Worm (Caenorhabditis elegans): Measurements from ENCODE around the gene nphp-2.

The nphp-2 gene

ce11 chrV:1871768-1872296 is 23.8 kb upstream of the nphp-2 start, which contains the start of the genes T10B5.4 and cct-7 (continued):
- TF ChIP-seq pha-4 (tag; optimal IDR thresholded peaks at IDR 0.05): peak; percentile 10
- TF ChIP-seq rcor-1 (GFP tag; IDR thresholded peaks at IDR 0.05): peak; percentile 75
- peak; percentile 83 for TF ChIP-seq Y67H2A.10 (GFP tag; conservative IDR thresholded peaks at IDR 0.05)
- peak; percentile 33 for TF ChIP-seq sptf-2 (GFP tag; optimal IDR thresholded peaks at IDR 0.05)
- TF ChIP-seq akir-1 (GFP tag; optimal IDR thresholded peaks at IDR 0.05): peak; percentile 62
- no peak for TF ChIP-seq snpc-1.3 (tag; optimal IDR thresholded peaks at IDR 0.05; ENCODE audit: insufficient read depth)
- TF ChIP-seq Y53F4B.3 (GFP tag; IDR thresholded peaks at IDR 0.05): no peak
- TF ChIP-seq D2030.7 (GFP tag; IDR thresholded peaks at IDR 0.05): peak; percentile 83
- TF ChIP-seq hmg-20 (GFP tag; IDR thresholded peaks at IDR 0.05): 0 out of 2 replicates have a peak, but pooled peaks have one; percentile 23
- TF ChIP-seq ceh-40 (GFP tag; IDR thresholded peaks at IDR 0.05): no peak
- no peak for TF ChIP-seq sea-2 (GFP tag; IDR thresholded peaks at IDR 0.05)
- TF ChIP-seq rec-8 (tag; optimal IDR thresholded peaks at IDR 0.05): no peak
- TF ChIP-seq atf-7 (tag; optimal IDR thresholded peaks at IDR 0.05): peak; percentile 18
- TF ChIP-seq lsy-27 (tag; optimal IDR thresholded peaks at IDR 0.05; ENCODE audit: borderline replicate concordance, insufficient read depth): peak; percentile 13
- no peak for TF ChIP-seq nfya-2 (GFP tag; IDR thresholded peaks at IDR 0.05)
- TF ChIP-seq F10E7.11 (tag; optimal IDR thresholded peaks at IDR 0.05): no peak
- peak; percentile 57 for TF ChIP-seq somi-1 (GFP tag; optimal IDR thresholded peaks at IDR 0.05)
- no peak for TF ChIP-seq F55B11.4 (tag; optimal IDR thresholded peaks at IDR 0.05; ENCODE audit: borderline replicate concordance, insufficient read depth)
- no peak for TF ChIP-seq F52B5.7 (tag; optimal IDR thresholded peaks at IDR 0.05)
- peak; percentile 59 for TF ChIP-seq madf-10 (tag; optimal IDR thresholded peaks at IDR 0.05)
- peak; percentile 73 for TF ChIP-seq F49E8.2 (tag; optimal IDR thresholded peaks at IDR 0.05; ENCODE audit: insufficient read depth)
- peak; percentile 59 for TF ChIP-seq madf-6 (GFP tag; IDR thresholded peaks at IDR 0.05)
- no peak for TF ChIP-seq tbx-9 (tag; optimal IDR thresholded peaks at IDR 0.05; ENCODE audit: borderline replicate concordance)
- TF ChIP-seq cebp-1 (GFP tag; IDR thresholded peaks at IDR 0.05): 0 out of 2 replicates have a peak, but pooled peaks have one; percentile 40
- peak; percentile 78 for TF ChIP-seq cebp-1 (tag; optimal IDR thresholded peaks at IDR 0.05)
- no peak for TF ChIP-seq nhr-179 (tag; optimal IDR thresholded peaks at IDR 0.05)
- no peak for TF ChIP-seq nhr-120 (GFP tag; IDR thresholded peaks at IDR 0.05)
- peak; percentile 73; the same call in 1 of the 2 replicates for TF ChIP-seq Y53G8AR.9 (GFP tag; conservative IDR thresholded peaks at IDR 0.05)
- TF ChIP-seq nhr-80 (tag; optimal IDR thresholded peaks at IDR 0.05): peak; percentile 70
- no peak for TF ChIP-seq hlh-26 (GFP tag; conservative IDR thresholded peaks at IDR 0.05)
- TF ChIP-seq lir-1 (GFP tag; conservative IDR thresholded peaks at IDR 0.05): 0 out of 2 replicates have a peak, but pooled peaks have one; percentile 25
- peak; percentile 55 for TF ChIP-seq B0035.1 (tag; optimal IDR thresholded peaks at IDR 0.05)
- TF ChIP-seq nfyb-1 (GFP tag; IDR thresholded peaks at IDR 0.05): 0 out of 2 replicates have a peak, but pooled peaks have one; percentile 21
- TF ChIP-seq unc-62 (GFP tag; optimal IDR thresholded peaks at IDR 0.05): peak; percentile 58
- TF ChIP-seq hlh-12 (tag; optimal IDR thresholded peaks at IDR 0.05): no peak
- peak; percentile 52 for TF ChIP-seq tlf-1 (GFP tag; optimal IDR thresholded peaks at IDR 0.05)
- TF ChIP-seq chd-7 (tag; optimal IDR thresholded peaks at IDR 0.05): peak; percentile 63
- peak; percentile 69; the same call in 1 of the 2 replicates for TF ChIP-seq lin-26 (GFP tag; IDR thresholded peaks at IDR 0.05)
- TF ChIP-seq attf-5 (GFP tag; optimal IDR thresholded peaks at IDR 0.05): peak; percentile 98
- peak; percentile 29; the same call in 1 of the 2 replicates for TF ChIP-seq F33H1.4 (GFP tag; IDR thresholded peaks at IDR 0.05)
- TF ChIP-seq mcd-1 (GFP tag; IDR thresholded peaks at IDR 0.05): peak; percentile 97
- TF ChIP-seq ceh-91 (GFP tag; IDR thresholded peaks at IDR 0.05): peak; percentile 68
- peak; percentile 97 for TF ChIP-seq ceh-27 (GFP tag; optimal IDR thresholded peaks at IDR 0.05)
- peak; percentile 93 for TF ChIP-seq zfh-2 (GFP tag; conservative IDR thresholded peaks at IDR 0.05)
- TF ChIP-seq cebp-2 (GFP tag; IDR thresholded peaks at IDR 0.05): no peak
- 0 out of 2 replicates have a peak, but pooled peaks have one; percentile 37 for TF ChIP-seq bed-2 (GFP tag; IDR thresholded peaks at IDR 0.05)
- TF ChIP-seq Y79H2A.3 (GFP tag; conservative IDR thresholded peaks at IDR 0.05): no peak

Data from whole organism, young adult.